Worm (Caenorhabditis elegans) whole organism, young adult: Measurements from ENCODE around the gene F13H8.8.

Experiments used
- C17E4.6 ChIP-seq: fragments of 200-800 bp; sonication (Bioruptor generic); IDR thresholded peaks from 2 replicates; pipeline ENCODE4 v1.3.6; 2022; ENCODE audit warnings: missing genetic modification reagents, missing genetic modification characterization, missing compliant biosample characterization
- D2030.7 ChIP-seq: fragments of 200-800 bp; sonication (Bioruptor generic); IDR thresholded peaks from 2 replicates; pipeline ENCODE4 v1.3.6; 2022; ENCODE audit warnings: missing genetic modification reagents, missing genetic modification characterization, missing compliant biosample characterization
- F23B12.7 ChIP-seq: sonication (generic microtip); optimal IDR thresholded peaks from 2 replicates; lab custom pipeline; 2017; ENCODE audit warnings: missing genetic modification characterization, mild to moderate bottlenecking, missing compliant biosample characterization, antibody characterized with exemption, moderate library complexity; ENCODE audit not compliant: insufficient read depth
- F33H1.4 ChIP-seq: fragments of 200-800 bp; sonication (Bioruptor generic); IDR thresholded peaks from 2 replicates; pipeline ENCODE4 v1.3.6; 2022; ENCODE audit warnings: missing genetic modification reagents, missing genetic modification characterization, missing compliant biosample characterization
- K12H6.12 ChIP-seq: fragments of 200-800 bp; sonication (Bioruptor generic); optimal IDR thresholded peaks from 2 replicates; lab custom pipeline; 2018; ENCODE audit warnings: mild to moderate bottlenecking, missing genetic modification characterization, missing compliant biosample characterization
- T07F8.4 ChIP-seq: sonication (generic microtip); optimal IDR thresholded peaks from 2 replicates; lab custom pipeline; 2016; ENCODE audit warnings: mild to moderate bottlenecking, missing genetic modification characterization, moderate library complexity, missing compliant biosample characterization
- Y53G8AR.9 ChIP-seq: fragments of 200-800 bp; sonication (Bioruptor generic); conservative IDR thresholded peaks from 2 replicates; pipeline ENCODE4 v1.3.6; 2022; ENCODE audit warnings: missing genetic modification reagents, missing genetic modification characterization, missing compliant biosample characterization
- aptf-2 ChIP-seq: fragments of 200-800 bp; sonication (Bioruptor generic); conservative IDR thresholded peaks from 2 replicates; pipeline ENCODE4 v1.3.6; 2022; ENCODE audit warnings: missing genetic modification reagents, missing genetic modification characterization, missing compliant biosample characterization
- aptf-3 ChIP-seq: fragments of 200-800 bp; sonication (Bioruptor generic); IDR thresholded peaks from 2 replicates; pipeline ENCODE4 v1.3.6; 2022; ENCODE audit warnings: missing genetic modification characterization, missing compliant biosample characterization
- atf-7 ChIP-seq: sonication (generic microtip); optimal IDR thresholded peaks from 2 replicates; lab custom pipeline; 2017; ENCODE audit warnings: mild to moderate bottlenecking, missing genetic modification characterization, missing compliant biosample characterization
- attf-5 ChIP-seq: fragments of 200-800 bp; sonication (Bioruptor generic); optimal IDR thresholded peaks from 2 replicates; lab custom pipeline; 2018; ENCODE audit warnings: mild to moderate bottlenecking, missing genetic modification characterization, missing compliant biosample characterization
- attf-6 ChIP-seq: fragments of 200-800 bp; sonication (Bioruptor generic); IDR thresholded peaks from 2 replicates; pipeline ENCODE4 v1.3.6; 2022; ENCODE audit warnings: missing genetic modification reagents, missing genetic modification characterization, missing compliant biosample characterization
- chd-7 ChIP-seq: sonication (generic microtip); optimal IDR thresholded peaks from 2 replicates; lab custom pipeline; 2016; ENCODE audit warnings: mild to moderate bottlenecking, missing genetic modification characterization, moderate library complexity, missing compliant biosample characterization
- ets-4 ChIP-seq: fragments of 200-800 bp; sonication (Bioruptor generic); optimal IDR thresholded peaks from 2 replicates; lab custom pipeline; 2018; ENCODE audit warnings: mild to moderate bottlenecking, missing genetic modification characterization, missing compliant biosample characterization
- him-1 ChIP-seq: sonication (generic microtip); optimal IDR thresholded peaks from 2 replicates; lab custom pipeline; 2016; ENCODE audit warnings: missing genotype, missing genetic modification reagents, missing genetic modification characterization, missing compliant biosample characterization
- hlh-26 ChIP-seq: fragments of 200-800 bp; sonication (Bioruptor generic); conservative IDR thresholded peaks from 2 replicates; pipeline ENCODE4 v1.3.6; 2022; ENCODE audit warnings: missing genetic modification reagents, missing genetic modification characterization, missing compliant biosample characterization
- hmg-1.2 ChIP-seq: fragments of 200-800 bp; sonication (Bioruptor generic); IDR thresholded peaks from 2 replicates; pipeline ENCODE4 v1.3.6; 2022; ENCODE audit warnings: missing genetic modification reagents, missing genetic modification characterization, missing compliant biosample characterization
- lag-1 ChIP-seq: fragments of 200-800 bp; sonication (Bioruptor generic); IDR thresholded peaks from 2 replicates; pipeline ENCODE4 v1.3.6; 2022; ENCODE audit warnings: missing genetic modification reagents, missing genetic modification characterization, missing compliant biosample characterization
- let-526 ChIP-seq: fragments of 200-800 bp; sonication (Bioruptor generic); IDR thresholded peaks from 2 replicates; pipeline ENCODE4 v1.3.6; 2022; ENCODE audit warnings: missing genetic modification reagents, missing genetic modification characterization, missing compliant biosample characterization
- lin-26 ChIP-seq: fragments of 200-800 bp; sonication (Bioruptor generic); IDR thresholded peaks from 2 replicates; pipeline ENCODE4 v1.3.6; 2022; ENCODE audit warnings: missing genetic modification reagents, missing genetic modification characterization, missing compliant biosample characterization
- lsy-27 ChIP-seq: sonication (generic microtip); optimal IDR thresholded peaks from 2 replicates; lab custom pipeline; 2017; ENCODE audit warnings: missing genetic modification characterization, mild to moderate bottlenecking, missing compliant biosample characterization, antibody characterized with exemption, missing genotype, borderline replicate concordance; ENCODE audit not compliant: insufficient read depth
- madf-10 ChIP-seq: sonication (generic microtip); optimal IDR thresholded peaks from 2 replicates; lab custom pipeline; 2016; ENCODE audit warnings: mild to moderate bottlenecking, missing genetic modification characterization, missing compliant biosample characterization
- mcd-1 ChIP-seq: fragments of 200-800 bp; sonication (Bioruptor generic); IDR thresholded peaks from 2 replicates; pipeline ENCODE4 v1.3.6; 2022; ENCODE audit warnings: missing genetic modification reagents, missing genetic modification characterization, missing compliant biosample characterization
- mel-28 ChIP-seq: sonication (generic microtip); optimal IDR thresholded peaks from 2 replicates; lab custom pipeline; 2016; ENCODE audit warnings: borderline replicate concordance, mild to moderate bottlenecking, missing genetic modification characterization, missing compliant biosample characterization
- nhr-80 ChIP-seq: sonication (generic microtip); optimal IDR thresholded peaks from 2 replicates; lab custom pipeline; 2016; ENCODE audit warnings: missing genetic modification characterization, missing compliant biosample characterization
- pbrm-1 ChIP-seq: fragments of 200-800 bp; sonication (Bioruptor generic); IDR thresholded peaks from 2 replicates; pipeline ENCODE4 v1.3.6; 2022; ENCODE audit warnings: missing genetic modification reagents, missing genetic modification characterization, missing compliant biosample characterization
- rcor-1 ChIP-seq: fragments of 200-800 bp; sonication (Bioruptor generic); IDR thresholded peaks from 2 replicates; pipeline ENCODE4 v1.3.6; 2022; ENCODE audit warnings: missing genetic modification reagents, missing genetic modification characterization, missing compliant biosample characterization
- repo-1 ChIP-seq: sonication (generic microtip); optimal IDR thresholded peaks from 2 replicates; lab custom pipeline; 2017; ENCODE audit warnings: mild to moderate bottlenecking, missing genetic modification characterization, missing compliant biosample characterization
- rpc-1 ChIP-seq, 2 experiments: fragments of 150-350 bp in 1 of 2; sonication (generic microtip) in 1 of 2; optimal IDR thresholded peaks; 2 replicates each; lab custom pipeline; 2014 to 2018; ENCODE audit warnings: missing biosample characterization in 1 of 2, missing genetic modification characterization in 1 of 2, missing genetic modification reagents in 1 of 2, missing genotype in 1 of 2
- sea-2 ChIP-seq: fragments of 200-800 bp; sonication (Bioruptor generic); IDR thresholded peaks from 2 replicates; pipeline ENCODE4 v1.3.6; 2022; ENCODE audit warnings: missing genetic modification characterization, missing compliant biosample characterization
- tbp1 ChIP-seq: fragments of 200-800 bp; sonication (Bioruptor generic); optimal IDR thresholded peaks from 2 replicates; lab custom pipeline; 2018; ENCODE audit warnings: mild to moderate bottlenecking, missing genetic modification characterization, missing compliant biosample characterization
- zfh-2 ChIP-seq: fragments of 200-800 bp; sonication (Bioruptor generic); conservative IDR thresholded peaks from 2 replicates; pipeline ENCODE4 v1.3.6; 2022; ENCODE audit warnings: missing genetic modification reagents, missing genetic modification characterization, missing compliant biosample characterization
- ztf-25 ChIP-seq: fragments of 200-800 bp; sonication (Bioruptor generic); IDR thresholded peaks from 2 replicates; pipeline ENCODE4 v1.3.6; 2022; ENCODE audit warnings: missing genetic modification reagents, missing genetic modification characterization, missing compliant biosample characterization

The F13H8.8 gene

DNA sequence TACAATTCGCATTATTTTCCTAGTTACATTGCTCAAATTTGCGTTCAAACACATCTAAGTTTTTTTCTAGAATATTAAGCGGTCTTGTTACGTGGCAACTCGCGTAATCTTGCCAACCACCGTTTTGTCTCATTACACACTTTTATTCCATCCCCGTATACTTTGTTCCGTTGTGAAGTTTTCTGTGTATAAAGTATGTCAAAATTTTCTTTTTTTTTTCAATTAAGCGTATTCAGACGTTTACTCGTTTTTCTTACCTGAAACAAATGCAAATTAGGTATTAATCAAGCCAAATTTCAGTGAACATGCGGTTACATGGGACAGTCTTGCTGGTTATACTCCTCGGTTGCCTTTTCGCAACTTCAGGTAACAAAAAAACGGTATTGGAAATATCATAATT, 20.9 kb downstream of the F13H8.8 start, which contains the start of gene T24H7.2 (continued):
- no peak for TF ChIP-seq lag-1 (GFP tag; lab: Robert Waterston, UW)

ce11 chrII:6246054-6246453, 21.8 kb downstream of the F13H8.8 start, which contains the start of gene lelo-1:
lelo-1 (plus strand) TSS chrII:6246354.
- TF ChIP-seq F33H1.4 (no peak), mel-28 (no peak), ets-4 (GFP tag; lab: Kevin White, UChicago) (no peak), atf-7 (tag; lab: Kevin White, UChicago) (no peak), attf-6 (GFP tag; lab: Robert Waterston, UW) (no peak), sea-2 (GFP tag; lab: Robert Waterston, UW) (no peak), repo-1 (no peak), hmg-1.2 (GFP tag; lab: Robert Waterston, UW) (no peak), pbrm-1 (GFP tag; lab: Robert Waterston, UW) (no peak), D2030.7 (GFP tag; lab: Robert Waterston, UW) (no peak), lsy-27 (tag; lab: Kevin White, UChicago) (no peak), tbp1 (no peak)

DNA sequence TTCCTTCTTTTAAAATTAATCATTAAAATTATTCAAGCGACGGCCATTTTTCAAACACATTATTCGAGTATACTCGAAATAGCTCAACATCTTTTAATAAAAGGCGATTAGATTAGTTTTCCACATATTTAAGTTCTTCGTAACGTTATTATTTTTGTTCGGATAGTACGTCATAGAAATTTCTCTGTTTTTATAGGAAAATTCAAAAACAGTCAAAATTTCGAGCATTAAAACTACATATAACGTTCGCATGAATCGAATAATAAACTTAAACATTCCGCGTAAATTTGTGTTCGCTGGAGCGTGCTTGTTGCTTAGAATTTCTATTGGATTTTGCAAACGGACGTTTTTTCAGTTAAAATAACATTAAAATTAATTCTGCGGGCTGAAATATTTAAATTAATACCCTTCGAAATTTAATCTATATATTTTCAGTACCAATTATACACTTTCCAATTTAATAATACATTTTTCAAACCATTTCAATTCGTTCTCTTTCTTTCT, 22.6 kb downstream of the F13H8.8 start, which contains the start of gene blos-4:
TSS of gene blos-4 (plus strand) at position 51 of the 504 bp plus-strand sequence.
- TF ChIP-seq Y53G8AR.9 (no peak), T07F8.4 (tag; lab: Kevin White, UChicago) (no peak), mcd-1 (GFP tag; lab: Robert Waterston, UW) (no peak), rpc-1 (optimal IDR thresholded peaks at IDR 0.05; lab: Kevin White, UChicago) (no peak), rpc-1 (tag; optimal IDR thresholded peaks at IDR 0.05; lab: Kevin White, UChicago) (no peak), ztf-25 (GFP tag; lab: Robert Waterston, UW) (no peak), aptf-2 (GFP tag; lab: Robert Waterston, UW) (no peak), K12H6.12 (tag; lab: Kevin White, UChicago) (no peak), atf-7 (tag; lab: Kevin White, UChicago) (no peak), hlh-26 (GFP tag; lab: Robert Waterston, UW) (no peak), zfh-2 (no peak), aptf-3 (GFP tag; lab: Robert Waterston, UW) (no peak), F23B12.7 (no peak), madf-10 (tag; lab: Kevin White, UChicago) (no peak), lin-26 (GFP tag; lab: Robert Waterston, UW) (no peak), attf-5 (GFP tag; lab: Kevin White, UChicago) (no peak), C17E4.6 (GFP tag; lab: Robert Waterston, UW) (no peak), rcor-1 (GFP tag; lab: Robert Waterston, UW) (no peak), let-526 (no peak), tbp1 (no peak), chd-7 (tag; lab: Kevin White, UChicago) (no peak)

ce11 chrII:6244171-6244570, 23.7 kb downstream of the F13H8.8 start, which contains the start of gene tat-4:
tat-4 (minus strand) TSS chrII:6244287.
- TF ChIP-seq him-1 (tag; lab: Kevin White, UChicago) (no peak), nhr-80 (tag; lab: Kevin White, UChicago) (peak; percentile 73)
